Fruit fly (Drosophila melanogaster) whole organism, embryonic: ENCODE results near the gene Eig71Ec.

Experiments used
- Aef1 ChIP-seq: fragments of 200-800 bp; sonication (Bioruptor generic); IDR thresholded peaks from 3 replicates; pipeline ENCODE4 v1.3.6; 2022; ENCODE audit warnings: missing biosample characterization, missing genetic modification characterization
- Asciz ChIP-seq: fragments of 200-800 bp; sonication (Bioruptor generic); optimal IDR thresholded peaks from 2 replicates; lab custom pipeline; 2017; ENCODE audit warnings: missing biosample characterization, mild to moderate bottlenecking, missing genetic modification characterization, missing genetic modification reagents
- Atf-2 ChIP-seq: fragments of 200-800 bp; sonication (Bioruptor generic); optimal IDR thresholded peaks from 2 replicates; lab custom pipeline; 2016; ENCODE audit warnings: missing biosample characterization, missing genetic modification characterization
- CG10959 ChIP-seq: fragments of 200-800 bp; sonication (Bioruptor generic); IDR thresholded peaks from 2 replicates; pipeline ENCODE4 v1.3.6; 2022; ENCODE audit warnings: missing biosample characterization, missing genetic modification characterization
- CG11696 ChIP-seq: fragments of 200-800 bp; sonication (Bioruptor generic); IDR thresholded peaks from 2 replicates; pipeline ENCODE4 v1.3.6; 2022; ENCODE audit warnings: missing biosample characterization, missing genetic modification characterization
- CG12104 ChIP-seq: fragments of 200-800 bp; sonication (Bioruptor generic); optimal IDR thresholded peaks from 3 replicates; lab custom pipeline; 2016; ENCODE audit warnings: missing biosample characterization, missing genetic modification characterization
- CG14710 ChIP-seq: fragments of 200-800 bp; sonication (Bioruptor generic); optimal IDR thresholded peaks from 3 replicates; lab custom pipeline; 2019; ENCODE audit warnings: missing biosample characterization, mild to moderate bottlenecking, missing genetic modification characterization, moderate library complexity
- CG15696 ChIP-seq: fragments of 200-800 bp; sonication (Bioruptor generic); optimal IDR thresholded peaks from 2 replicates; lab custom pipeline; 2019; ENCODE audit warnings: missing biosample characterization, mild to moderate bottlenecking, missing genetic modification characterization, moderate library complexity
- CG17361 ChIP-seq: fragments of 200-800 bp; sonication (Bioruptor generic); IDR thresholded peaks from 3 replicates; pipeline ENCODE4 v1.3.6; 2022; ENCODE audit warnings: missing biosample characterization, missing genetic modification characterization
- CG17829 ChIP-seq: fragments of 200-800 bp; optimal IDR thresholded peaks from 2 replicates; lab custom pipeline; 2019; ENCODE audit warnings: missing biosample characterization, mild to moderate bottlenecking, missing genetic modification characterization, moderate library complexity
- CG17912 ChIP-seq: fragments of 200-800 bp; sonication (Bioruptor generic); optimal IDR thresholded peaks from 2 replicates; lab custom pipeline; 2018; ENCODE audit warnings: missing biosample characterization, mild to moderate bottlenecking, missing genetic modification characterization
- CG30020 ChIP-seq: fragments of 200-800 bp; optimal IDR thresholded peaks from 2 replicates; lab custom pipeline; 2019; ENCODE audit warnings: missing biosample characterization, mild to moderate bottlenecking, missing genetic modification characterization, moderate library complexity
- CG30431 ChIP-seq: fragments of 200-800 bp; sonication (Bioruptor generic); optimal IDR thresholded peaks from 2 replicates; lab custom pipeline; 2017; ENCODE audit warnings: missing biosample characterization, missing genetic modification characterization
- CG32767 ChIP-seq: fragments of 200-800 bp; sonication (Bioruptor generic); IDR thresholded peaks from 2 replicates; pipeline ENCODE4 v1.3.6; 2022; ENCODE audit warnings: missing biosample characterization, missing genetic modification characterization
- CG4404 ChIP-seq: fragments of 200-800 bp; sonication (Bioruptor generic); IDR thresholded peaks from 2 replicates; pipeline ENCODE4 v1.3.6; 2022; ENCODE audit warnings: missing biosample characterization, missing genetic modification characterization
- CG6654 ChIP-seq: fragments of 200-800 bp; sonication (Bioruptor generic); optimal IDR thresholded peaks from 2 replicates; lab custom pipeline; 2017; ENCODE audit warnings: missing biosample characterization, mild to moderate bottlenecking, missing genetic modification characterization
- CG6813 ChIP-seq: fragments of 200-800 bp; sonication (Bioruptor generic); optimal IDR thresholded peaks from 2 replicates; lab custom pipeline; 2017; ENCODE audit warnings: missing biosample characterization, missing genetic modification characterization, mild to moderate bottlenecking, moderate library complexity, missing genetic modification reagents
- CG8281 ChIP-seq: fragments of 200-800 bp; sonication (Bioruptor generic); optimal IDR thresholded peaks from 2 replicates; lab custom pipeline; 2018; ENCODE audit warnings: missing biosample characterization, mild to moderate bottlenecking, missing genetic modification characterization, moderate library complexity
- CHES-1-like ChIP-seq: fragments of 200-800 bp; sonication (Bioruptor generic); optimal IDR thresholded peaks from 2 replicates; lab custom pipeline; 2016; ENCODE audit warnings: missing biosample characterization, missing genetic modification characterization
- Chrac-16 ChIP-seq: fragments of 200-800 bp; sonication (Bioruptor generic); optimal IDR thresholded peaks from 3 replicates; lab custom pipeline; 2016; ENCODE audit warnings: missing biosample characterization, missing genetic modification characterization
- Dip2 ChIP-seq: fragments of 200-800 bp; sonication (Bioruptor generic); IDR thresholded peaks from 2 replicates; pipeline ENCODE4 v1.3.6; 2022; ENCODE audit warnings: missing biosample characterization, missing genetic modification characterization
- Dip3 ChIP-seq: fragments of 200-800 bp; sonication (Bioruptor generic); optimal IDR thresholded peaks from 3 replicates; lab custom pipeline; 2016; ENCODE audit warnings: missing biosample characterization, missing genetic modification characterization
- HLHmδ ChIP-seq: fragments of 200-800 bp; sonication (Bioruptor generic); optimal IDR thresholded peaks from 2 replicates; lab custom pipeline; 2018; ENCODE audit warnings: missing biosample characterization, mild to moderate bottlenecking, missing genetic modification characterization, moderate library complexity
- HmgZ ChIP-seq: fragments of 200-800 bp; sonication (Bioruptor generic); optimal IDR thresholded peaks from 2 replicates; lab custom pipeline; 2018; ENCODE audit warnings: missing biosample characterization, mild to moderate bottlenecking, missing genetic modification characterization
- Hmx ChIP-seq: fragments of 200-800 bp; sonication (Bioruptor generic); optimal IDR thresholded peaks from 2 replicates; lab custom pipeline; 2016; ENCODE audit warnings: missing biosample characterization, missing genetic modification characterization
- Max ChIP-seq: fragments of 200-800 bp; sonication (Bioruptor generic); optimal IDR thresholded peaks from 2 replicates; lab custom pipeline; 2016; ENCODE audit warnings: missing biosample characterization, mild to moderate bottlenecking, missing genetic modification characterization
- Opbp ChIP-seq: fragments of 200-800 bp; sonication (Bioruptor generic); IDR thresholded peaks from 3 replicates; pipeline ENCODE4 v1.3.6; 2022; ENCODE audit warnings: missing biosample characterization, missing genetic modification characterization; ENCODE audit not compliant: partially characterized antibody
- Taf1 ChIP-seq: fragments of 200-800 bp; sonication (Bioruptor generic); IDR thresholded peaks from 2 replicates; pipeline ENCODE4 v1.3.6; 2022; ENCODE audit warnings: missing biosample characterization, missing genetic modification characterization
- abd-A ChIP-seq: fragments of 200-800 bp; sonication (Bioruptor generic); optimal IDR thresholded peaks from 3 replicates; lab custom pipeline; 2019; ENCODE audit warnings: missing biosample characterization, mild to moderate bottlenecking, missing genetic modification characterization, moderate library complexity
- al ChIP-seq: fragments of 200-800 bp; sonication (Bioruptor generic); IDR thresholded peaks from 2 replicates; pipeline ENCODE4 v1.3.6; 2022; ENCODE audit warnings: missing biosample characterization, missing genetic modification characterization
- corto ChIP-seq: fragments of 200-800 bp; sonication (Bioruptor generic); optimal IDR thresholded peaks from 2 replicates; lab custom pipeline; 2016; ENCODE audit warnings: missing biosample characterization, mild to moderate bottlenecking, missing genetic modification characterization, moderate library complexity
- crol ChIP-seq: fragments of 200-800 bp; sonication (Bioruptor generic); IDR thresholded peaks from 2 replicates; pipeline ENCODE4 v1.3.6; 2022; ENCODE audit warnings: missing biosample characterization, missing genetic modification characterization
- crp ChIP-seq, 2 experiments: fragments of 200-800 bp; sonication (Bioruptor generic); optimal IDR thresholded peaks; 2 replicates in 1 of 2; 3 replicates in 1 of 2; lab custom pipeline; 2017; ENCODE audit warnings: missing biosample characterization in 2 of 2, missing genetic modification characterization in 2 of 2, mild to moderate bottlenecking in 1 of 2, moderate library complexity in 1 of 2
- esg ChIP-seq: fragments of 200-800 bp; sonication (Bioruptor generic); conservative IDR thresholded peaks from 2 replicates; pipeline ENCODE4 v1.3.6; 2022; ENCODE audit warnings: missing biosample characterization, missing genetic modification characterization
- eve ChIP-seq, 2 experiments: fragments of >200 bp; optimal IDR thresholded peaks; 2 replicates each; lab custom pipeline; 2017; ENCODE audit warnings: missing biosample characterization in 2 of 2, missing genetic modification characterization in 2 of 2
- fru ChIP-seq: fragments of >200 bp; optimal IDR thresholded peaks from 2 replicates; lab custom pipeline; 2017
- h ChIP-seq: fragments of >200 bp; optimal IDR thresholded peaks from 2 replicates; lab custom pipeline; 2017
- hbn ChIP-seq: fragments of 200-800 bp; sonication (Bioruptor generic); IDR thresholded peaks from 2 replicates; pipeline ENCODE4 v1.3.6; 2022; ENCODE audit warnings: missing biosample characterization, missing genetic modification characterization; ENCODE audit not compliant: partially characterized antibody
- kay ChIP-seq: fragments of 200-800 bp; sonication (Bioruptor generic); optimal IDR thresholded peaks from 2 replicates; lab custom pipeline; 2016; ENCODE audit warnings: missing biosample characterization, missing genetic modification characterization
- kni ChIP-seq: fragments of 200-800 bp; sonication (Bioruptor generic); optimal IDR thresholded peaks from 3 replicates; lab custom pipeline; 2017; ENCODE audit warnings: mild to moderate bottlenecking, missing biosample characterization, missing genetic modification reagents, missing genetic modification characterization
- luna ChIP-seq: fragments of 200-800 bp; sonication (Bioruptor generic); optimal IDR thresholded peaks from 2 replicates; lab custom pipeline; 2016; ENCODE audit warnings: missing biosample characterization, missing genetic modification characterization
- mld ChIP-seq: fragments of 200-800 bp; sonication (Bioruptor generic); IDR thresholded peaks from 3 replicates; pipeline ENCODE4 v1.3.6; 2022; ENCODE audit warnings: missing biosample characterization, missing genetic modification characterization; ENCODE audit not compliant: partially characterized antibody
- onecut ChIP-seq: fragments of 200-800 bp; sonication (Bioruptor generic); IDR thresholded peaks from 2 replicates; pipeline ENCODE4 v1.3.6; 2022; ENCODE audit warnings: missing biosample characterization, missing genetic modification characterization
- pho ChIP-seq: fragments of 200-800 bp; sonication (Bioruptor generic); optimal IDR thresholded peaks from 2 replicates; lab custom pipeline; 2016; ENCODE audit warnings: missing biosample characterization, missing genetic modification characterization
- scrt ChIP-seq: fragments of 200-800 bp; sonication (Bioruptor generic); optimal IDR thresholded peaks from 2 replicates; lab custom pipeline; 2018; ENCODE audit warnings: missing biosample characterization, mild to moderate bottlenecking, missing genetic modification characterization, moderate library complexity
- seq ChIP-seq: fragments of 200-800 bp; sonication (Bioruptor generic); IDR thresholded peaks from 2 replicates; pipeline ENCODE4 v1.3.6; 2022; ENCODE audit warnings: missing biosample characterization, missing genetic modification characterization
- slou ChIP-seq: fragments of 200-800 bp; sonication (Bioruptor generic); optimal IDR thresholded peaks from 3 replicates; lab custom pipeline; 2016; ENCODE audit warnings: missing biosample characterization, missing genetic modification characterization
- toy ChIP-seq: fragments of 200-800 bp; sonication (Bioruptor generic); IDR thresholded peaks from 2 replicates; pipeline ENCODE4 v1.3.6; 2022; ENCODE audit warnings: missing biosample characterization, missing genetic modification characterization
- twi ChIP-seq: fragments of 200-800 bp; optimal IDR thresholded peaks from 2 replicates; lab custom pipeline; 2019; ENCODE audit warnings: missing biosample characterization, mild to moderate bottlenecking, missing genetic modification characterization, moderate library complexity
- usp ChIP-seq: fragments of >200 bp; optimal IDR thresholded peaks from 2 replicates; lab custom pipeline; 2017; ENCODE audit warnings: missing biosample characterization, missing genetic modification characterization
- zf30C ChIP-seq: fragments of 200-800 bp; sonication (Bioruptor generic); optimal IDR thresholded peaks from 3 replicates; lab custom pipeline; 2018; ENCODE audit warnings: missing biosample characterization, mild to moderate bottlenecking, missing genetic modification characterization

The Eig71Ec gene

DNA sequence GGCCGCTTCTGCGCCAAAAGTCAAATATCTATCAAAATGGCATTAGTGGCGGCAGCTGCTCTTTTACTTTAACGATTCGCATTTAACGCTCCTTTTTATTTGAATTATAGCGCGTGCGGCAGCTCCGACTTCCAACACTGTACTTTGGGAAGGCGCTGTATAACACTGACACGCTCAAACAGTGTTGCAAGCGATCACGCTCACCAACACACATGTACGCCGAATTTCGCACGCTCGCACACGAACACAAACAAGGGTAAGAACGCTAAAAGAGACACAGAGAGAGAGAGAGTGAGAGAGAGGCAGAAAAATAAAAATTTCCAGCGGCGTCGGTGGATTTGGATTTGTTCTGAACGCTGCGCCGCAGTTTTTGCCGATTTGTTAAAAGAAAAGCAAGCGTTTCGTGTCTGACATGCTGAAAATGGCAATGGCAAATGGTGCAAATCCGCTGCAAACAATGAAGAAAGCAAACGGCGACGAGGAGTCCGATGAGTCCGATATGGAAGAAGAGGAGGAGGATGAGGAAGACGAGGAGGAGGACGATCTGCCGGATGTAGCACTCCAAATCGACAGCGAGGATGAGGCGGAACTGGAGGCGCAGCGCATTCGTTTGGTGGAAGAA, 32.3 kb downstream of the Eig71Ec start, which contains the start of gene Phs (continued):
- TF ChIP-seq twi (peak; percentile 48), toy (no peak; the same call in 1 of the 2 replicates), Aef1 (GFP tag; lab: Robert Waterston, UW) (peak; percentile 55), CG12104 (GFP tag; lab: Kevin White, UChicago) (peak; percentile 22), zf30C (GFP tag; lab: Kevin White, UChicago) (peak; percentile 36), CG30431 (GFP tag; lab: Kevin White, UChicago) (peak; percentile 68), al (GFP tag; lab: Robert Waterston, UW) (peak; percentile 62), mld (GFP tag; lab: Robert Waterston, UW) (no peak), Chrac-16 (peak; percentile 84), Taf1 (GFP tag; lab: Robert Waterston, UW) (no peak), CG10959 (peak; percentile 55; the same call in 1 of the 2 replicates), CG6654 (GFP tag; lab: Kevin White, UChicago) (no peak), pho (peak; percentile 76), HmgZ (tag; lab: Kevin White, UChicago) (peak; percentile 86), luna (peak; percentile 75), CG8281 (tag; lab: Kevin White, UChicago) (no peak), CG17361 (GFP tag; lab: Robert Waterston, UW) (peak; percentile 50; the same call in 1 of the 3 replicates), CG17829 (tag; lab: Kevin White, UChicago) (peak; percentile 55), abd-A (tag; lab: Kevin White, UChicago) (no peak), slou (peak; percentile 59), kni (GFP tag; lab: Kevin White, UChicago) (peak; percentile 58), CG30020 (tag; lab: Kevin White, UChicago) (peak; percentile 16), crol (no peak), seq (GFP tag; lab: Robert Waterston, UW) (peak; percentile 78), HLHmδ (GFP tag; lab: Kevin White, UChicago) (peak; percentile 32), CG17912 (GFP tag; lab: Kevin White, UChicago) (peak; percentile 81), crp (GFP tag; optimal IDR thresholded peaks at IDR 0.05; lab: Kevin White, UChicago) (peak in 1 of 2 experiments; percentile 35), h (lab: Kevin White, UChicago) (no peak), usp (no peak), corto (peak; percentile 59), CG15696 (tag; lab: Kevin White, UChicago) (no peak), CG14710 (tag; lab: Kevin White, UChicago) (peak; percentile 75), Dip2 (GFP tag; lab: Robert Waterston, UW) (no peak), onecut (GFP tag; lab: Robert Waterston, UW) (peak; percentile 72), Max (peak; percentile 75), eve (GFP tag; optimal IDR thresholded peaks at IDR 0.05; lab: Kevin White, UChicago) (no peak), Atf-2 (peak; percentile 73), scrt (GFP tag; lab: Kevin White, UChicago) (peak; percentile 28), esg (GFP tag; lab: Robert Waterston, UW) (no peak), hbn (GFP tag; lab: Robert Waterston, UW) (peak; percentile 38; the same call in 1 of the 2 replicates), CG11696 (GFP tag; lab: Robert Waterston, UW) (no peak), Hmx (peak; percentile 29), CHES-1-like (GFP tag; lab: Kevin White, UChicago) (peak; percentile 91), CG32767 (GFP tag; lab: Robert Waterston, UW) (no peak), kay (GFP tag; lab: Kevin White, UChicago) (peak; percentile 61), Dip3 (GFP tag; lab: Kevin White, UChicago) (peak; percentile 89), Opbp (GFP tag; lab: Robert Waterston, UW) (peak; percentile 72; the same call in 2 of the 3 replicates), CG4404 (GFP tag; lab: Robert Waterston, UW) (peak; percentile 75), CG6813 (GFP tag; lab: Kevin White, UChicago) (peak; percentile 72), fru (lab: Kevin White, UChicago) (no peak), Asciz (GFP tag; lab: Kevin White, UChicago) (peak; percentile 47)
